Worm (Caenorhabditis elegans): ENCODE results near the gene sdz-24.
A peak's percentile ranks its signal among the peaks of the same experiment; 100 is the strongest.
"Not testable (repeated sequence)": the region's sequence is repeated elsewhere in the genome, so short reads cannot be mapped to it uniquely, and the experiment has no call there.

sdz-24 gene

ce11 chrII:658369-658768, at the start of gene sdz-24:
sdz-24 (plus strand) TSS chrII:658669.
- no peak for TF ChIP-seq ref-1 (GFP tag; conservative IDR thresholded peaks at IDR 0.05)
- TF ChIP-seq med-1 (GFP tag; optimal IDR thresholded peaks at IDR 0.05; ENCODE audit: insufficient read depth), result no peak
- TF ChIP-seq cog-1 (tag; optimal IDR thresholded peaks at IDR 0.05), result no peak
- TF ChIP-seq T22C8.4 (GFP tag; IDR thresholded peaks at IDR 0.05), result no peak
- no peak for TF ChIP-seq ztf-23 (GFP tag; IDR thresholded peaks at IDR 0.05)
- no peak for TF ChIP-seq ztf-29 (GFP tag; IDR thresholded peaks at IDR 0.05)
- no peak for TF ChIP-seq klf-2 (GFP tag; conservative IDR thresholded peaks at IDR 0.05)

- no peak for TF ChIP-seq cog-1 (tag; optimal IDR thresholded peaks at IDR 0.05)
- no peak for TF ChIP-seq klf-2 (GFP tag; conservative IDR thresholded peaks at IDR 0.05)
- TF ChIP-seq flt-1 (GFP tag; IDR thresholded peaks at IDR 0.05), result no peak
- no peak for TF ChIP-seq ztf-29 (GFP tag; IDR thresholded peaks at IDR 0.05)
- TF ChIP-seq ref-1 (GFP tag; conservative IDR thresholded peaks at IDR 0.05), result no peak
- TF ChIP-seq med-1 (GFP tag; optimal IDR thresholded peaks at IDR 0.05; ENCODE audit: insufficient read depth), result no peak
- TF ChIP-seq T22C8.4 (GFP tag; IDR thresholded peaks at IDR 0.05), result no peak
- TF ChIP-seq tab-1 (GFP tag; IDR thresholded peaks at IDR 0.05), result no peak
- TF ChIP-seq ztf-23 (GFP tag; IDR thresholded peaks at IDR 0.05), result no peak
Observed at ce11 chrII:608757-609156, 49.7 kb upstream of the sdz-24 start, which contains the start of gene W04H10.1. W04H10.1 (plus strand) TSS chrII:609057.

ce11 chrII:612361-612760, 46.1 kb upstream of the sdz-24 start, which contains the start of gene clec-118:
clec-118 (minus strand) TSS chrII:612461.
- not testable (repeated sequence) for TF ChIP-seq klf-2 (GFP tag; conservative IDR thresholded peaks at IDR 0.05); T22C8.4 (GFP tag; IDR thresholded peaks at IDR 0.05); ztf-29 (GFP tag; IDR thresholded peaks at IDR 0.05)

- TF ChIP-seq tab-1 (GFP tag; IDR thresholded peaks at IDR 0.05) (no peak), klf-2 (GFP tag; conservative IDR thresholded peaks at IDR 0.05) (no peak), cog-1 (tag; optimal IDR thresholded peaks at IDR 0.05) (no peak), T22C8.4 (GFP tag; IDR thresholded peaks at IDR 0.05) (peak; percentile 77), ref-1 (GFP tag; conservative IDR thresholded peaks at IDR 0.05) (no peak), ztf-29 (GFP tag; IDR thresholded peaks at IDR 0.05) (no peak), ztf-23 (GFP tag; IDR thresholded peaks at IDR 0.05) (no peak)
Observed at ce11 chrII:614701-615100, 43.8 kb upstream of the sdz-24 start.

ce11 chrII:621141-621540, 37.3 kb upstream of the sdz-24 start:
- TF ChIP-seq T22C8.4 (GFP tag; IDR thresholded peaks at IDR 0.05) (no peak), ztf-29 (GFP tag; IDR thresholded peaks at IDR 0.05) (no peak), flt-1 (GFP tag; IDR thresholded peaks at IDR 0.05) (no peak), tab-1 (GFP tag; IDR thresholded peaks at IDR 0.05) (no peak), klf-2 (GFP tag; conservative IDR thresholded peaks at IDR 0.05) (no peak), cog-1 (tag; optimal IDR thresholded peaks at IDR 0.05) (no peak), med-1 (GFP tag; optimal IDR thresholded peaks at IDR 0.05; ENCODE audit: insufficient read depth) (no peak), ztf-23 (GFP tag; IDR thresholded peaks at IDR 0.05) (no peak), ref-1 (GFP tag; conservative IDR thresholded peaks at IDR 0.05) (no peak)

ce11 chrII:622478-622877, 36.0 kb upstream of the sdz-24 start:
- TF ChIP-seq flt-1 (GFP tag; IDR thresholded peaks at IDR 0.05) (0 out of 2 replicates have a peak, but pooled peaks have one; percentile 12), ztf-29 (GFP tag; IDR thresholded peaks at IDR 0.05) (peak; percentile 37; the same call in 1 of the 2 replicates), ref-1 (GFP tag; conservative IDR thresholded peaks at IDR 0.05) (no peak), med-1 (GFP tag; optimal IDR thresholded peaks at IDR 0.05; ENCODE audit: insufficient read depth) (no peak), tab-1 (GFP tag; IDR thresholded peaks at IDR 0.05) (no peak), ztf-23 (GFP tag; IDR thresholded peaks at IDR 0.05) (no peak)

- TF ChIP-seq flt-1 (GFP tag; IDR thresholded peaks at IDR 0.05) (no peak), ztf-29 (GFP tag; IDR thresholded peaks at IDR 0.05) (no peak)
Observed at ce11 chrII:624443-624842, 34.0 kb upstream of the sdz-24 start, which contains the start of gene T04B8.5. T04B8.5 (minus strand) TSS chrII:624543.

- TF ChIP-seq ref-1 (GFP tag; conservative IDR thresholded peaks at IDR 0.05) (no peak), T22C8.4 (GFP tag; IDR thresholded peaks at IDR 0.05) (no peak), ztf-29 (GFP tag; IDR thresholded peaks at IDR 0.05) (no peak)
Observed at ce11 chrII:625926-626325, 32.5 kb upstream of the sdz-24 start.

ce11 chrII:627205-627604, 31.3 kb upstream of the sdz-24 start, which contains the start of gene arrd-1:
arrd-1 (plus strand) TSS chrII:627505.
- TF ChIP-seq ref-1 (GFP tag; conservative IDR thresholded peaks at IDR 0.05) (no peak), T22C8.4 (GFP tag; IDR thresholded peaks at IDR 0.05) (no peak), flt-1 (GFP tag; IDR thresholded peaks at IDR 0.05) (no peak), cog-1 (tag; optimal IDR thresholded peaks at IDR 0.05) (no peak), med-1 (GFP tag; optimal IDR thresholded peaks at IDR 0.05; ENCODE audit: insufficient read depth) (no peak), ztf-29 (GFP tag; IDR thresholded peaks at IDR 0.05) (no peak), klf-2 (GFP tag; conservative IDR thresholded peaks at IDR 0.05) (no peak), ztf-23 (GFP tag; IDR thresholded peaks at IDR 0.05) (no peak), tab-1 (GFP tag; IDR thresholded peaks at IDR 0.05) (no peak)

- no peak for TF ChIP-seq ztf-29 (GFP tag; IDR thresholded peaks at IDR 0.05)
- no peak for TF ChIP-seq ztf-23 (GFP tag; IDR thresholded peaks at IDR 0.05)
- TF ChIP-seq tab-1 (GFP tag; IDR thresholded peaks at IDR 0.05), result no peak
- TF ChIP-seq T22C8.4 (GFP tag; IDR thresholded peaks at IDR 0.05), result no peak
- TF ChIP-seq flt-1 (GFP tag; IDR thresholded peaks at IDR 0.05), result no peak
- no peak for TF ChIP-seq cog-1 (tag; optimal IDR thresholded peaks at IDR 0.05)
- TF ChIP-seq med-1 (GFP tag; optimal IDR thresholded peaks at IDR 0.05; ENCODE audit: insufficient read depth), result no peak
- no peak for TF ChIP-seq ref-1 (GFP tag; conservative IDR thresholded peaks at IDR 0.05)
- TF ChIP-seq klf-2 (GFP tag; conservative IDR thresholded peaks at IDR 0.05), result no peak
Observed at ce11 chrII:627913-628312, 30.6 kb upstream of the sdz-24 start.

- TF ChIP-seq klf-2 (GFP tag; conservative IDR thresholded peaks at IDR 0.05), result 0 out of 2 replicates have a peak, but pooled peaks have one; percentile 22
Observed at ce11 chrII:629454-629853, 29.0 kb upstream of the sdz-24 start.
